Worm (Caenorhabditis elegans) whole organism, midembryonic: ENCODE data around the gene lipl-3.

ENCODE experiments used
- T22C8.4 ChIP-seq: fragments of 200-800 bp; sonication (Bioruptor generic); IDR thresholded peaks from 2 replicates; pipeline ENCODE4 v1.3.6; 2022; ENCODE audit warnings: missing genetic modification characterization, missing compliant biosample characterization
- cog-1 ChIP-seq: sonication (generic microtip); optimal IDR thresholded peaks from 2 replicates; lab custom pipeline; 2016; ENCODE audit warnings: missing genetic modification characterization, missing compliant biosample characterization
- flt-1 ChIP-seq: fragments of 200-800 bp; sonication (Bioruptor generic); IDR thresholded peaks from 2 replicates; pipeline ENCODE4 v1.3.6; 2022; ENCODE audit warnings: missing genetic modification characterization, missing compliant biosample characterization
- klf-2 ChIP-seq: fragments of 200-800 bp; sonication (Bioruptor generic); conservative IDR thresholded peaks from 2 replicates; pipeline ENCODE4 v1.3.6; 2022; ENCODE audit warnings: missing genetic modification reagents, missing genetic modification characterization, missing compliant biosample characterization
- med-1 ChIP-seq: sonication (generic microtip); optimal IDR thresholded peaks from 2 replicates; lab custom pipeline; 2017; ENCODE audit warnings: missing genetic modification characterization, mild to moderate bottlenecking, missing compliant biosample characterization, antibody characterized with exemption, missing genetic modification reagents; ENCODE audit not compliant: insufficient read depth
- ref-1 ChIP-seq: fragments of 200-800 bp; sonication (Bioruptor generic); conservative IDR thresholded peaks from 2 replicates; pipeline ENCODE4 v1.3.6; 2022; ENCODE audit warnings: missing genetic modification reagents, missing genetic modification characterization, missing compliant biosample characterization
- tab-1 ChIP-seq: fragments of 200-800 bp; sonication (Bioruptor generic); IDR thresholded peaks from 2 replicates; pipeline ENCODE4 v1.3.6; 2022; ENCODE audit warnings: missing genetic modification characterization, missing compliant biosample characterization
- ztf-23 ChIP-seq: fragments of 200-800 bp; sonication (Bioruptor generic); IDR thresholded peaks from 2 replicates; pipeline ENCODE4 v1.3.6; 2022; ENCODE audit warnings: missing genetic modification reagents, missing genetic modification characterization, missing compliant biosample characterization
- ztf-29 ChIP-seq: fragments of 200-800 bp; sonication (Bioruptor generic); IDR thresholded peaks from 2 replicates; pipeline ENCODE4 v1.3.6; 2022; ENCODE audit warnings: missing genetic modification reagents, missing genetic modification characterization, missing compliant biosample characterization

lipl-3 gene

DNA sequence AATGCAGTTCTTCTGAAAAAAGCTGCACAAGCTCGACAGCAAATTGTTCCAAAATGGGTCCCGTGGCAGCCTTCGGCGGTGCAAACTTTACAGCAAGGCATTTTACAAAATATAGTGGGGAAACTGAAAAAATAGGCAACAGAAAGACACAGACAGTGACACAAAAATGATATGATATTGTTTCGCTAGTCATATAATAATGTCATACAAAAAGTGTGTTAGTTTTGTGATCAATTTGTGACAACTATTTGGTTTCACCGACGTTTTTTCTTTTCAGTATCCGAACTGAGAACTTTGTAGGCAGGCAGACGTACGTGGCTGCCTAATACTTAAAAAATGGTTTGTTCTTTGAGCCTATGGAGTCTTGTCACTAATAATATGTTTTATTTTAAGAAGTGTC, 4.6 kb downstream of the lipl-3 start, which contains the start of gene nhr-210:
TSS of gene nhr-210 (minus strand) at position 101 of the 400 bp plus-strand sequence.
- TF ChIP-seq flt-1 (no peak), med-1 (no peak), tab-1 (GFP tag; lab: Robert Waterston, UW) (no peak), cog-1 (tag; lab: Kevin White, UChicago) (no peak), klf-2 (GFP tag; lab: Robert Waterston, UW) (no peak)

DNA sequence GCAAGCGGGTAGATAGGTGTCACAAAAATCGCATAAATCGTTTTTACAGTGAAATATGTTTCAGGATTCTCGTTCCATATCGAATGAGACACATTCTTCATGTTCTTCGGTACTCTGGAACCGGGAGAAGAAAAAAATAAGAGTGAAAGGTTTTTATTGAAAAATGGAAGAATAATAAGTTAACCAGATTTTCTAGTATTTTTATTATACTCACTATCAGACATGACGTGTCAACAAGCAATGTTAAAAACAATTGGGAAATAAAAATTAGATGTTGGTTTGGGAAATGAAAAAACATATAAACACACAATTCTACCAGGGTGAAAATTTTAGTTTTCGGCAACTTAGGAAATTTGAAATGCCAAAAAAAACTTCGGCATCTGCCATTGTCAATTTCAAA, 11.6 kb downstream of the lipl-3 start, which contains the start of gene srh-37:
TSS of gene srh-37 (minus strand) at position 101 of the 400 bp plus-strand sequence.
- no peak for TF ChIP-seq ztf-29
- TF ChIP-seq T22C8.4 (GFP tag; lab: Robert Waterston, UW), result no peak
- TF ChIP-seq klf-2 (GFP tag; lab: Robert Waterston, UW), result no peak
- no peak for TF ChIP-seq flt-1
- no peak for TF ChIP-seq ref-1 (GFP tag; lab: Robert Waterston, UW)
- no peak for TF ChIP-seq ztf-23 (GFP tag; lab: Robert Waterston, UW)
- TF ChIP-seq med-1, result no peak
- TF ChIP-seq tab-1 (GFP tag; lab: Robert Waterston, UW), result no peak
- TF ChIP-seq cog-1 (tag; lab: Kevin White, UChicago), result no peak

DNA sequence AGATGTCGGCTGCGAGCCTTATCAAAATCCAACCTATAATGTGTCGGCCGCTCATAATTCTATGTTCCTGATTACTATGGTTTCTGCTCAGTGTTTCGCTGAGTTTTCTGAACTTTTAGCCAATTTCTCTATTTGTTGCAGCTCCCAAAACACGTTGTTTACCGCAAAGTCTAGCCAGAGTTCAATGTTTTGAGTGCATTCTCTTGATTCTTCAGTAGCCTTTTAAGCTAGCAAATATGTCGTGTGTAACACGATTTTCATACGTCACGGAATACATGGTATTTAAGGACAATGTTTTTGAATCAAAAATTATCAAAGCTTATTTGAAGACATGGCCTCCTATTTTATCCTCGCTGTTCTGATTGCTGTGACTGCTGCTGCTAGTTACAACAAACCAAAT, 18.8 kb downstream of the lipl-3 start, which contains the start of gene srlf-19:
TSS of gene srlf-19 (plus strand) at position 301 of the 400 bp plus-strand sequence.
- TF ChIP-seq klf-2 (GFP tag; lab: Robert Waterston, UW) (no peak), ref-1 (GFP tag; lab: Robert Waterston, UW) (no peak), med-1 (no peak), cog-1 (tag; lab: Kevin White, UChicago) (no peak), ztf-29 (no peak), tab-1 (GFP tag; lab: Robert Waterston, UW) (no peak), ztf-23 (GFP tag; lab: Robert Waterston, UW) (no peak), T22C8.4 (GFP tag; lab: Robert Waterston, UW) (no peak), flt-1 (no peak)

DNA sequence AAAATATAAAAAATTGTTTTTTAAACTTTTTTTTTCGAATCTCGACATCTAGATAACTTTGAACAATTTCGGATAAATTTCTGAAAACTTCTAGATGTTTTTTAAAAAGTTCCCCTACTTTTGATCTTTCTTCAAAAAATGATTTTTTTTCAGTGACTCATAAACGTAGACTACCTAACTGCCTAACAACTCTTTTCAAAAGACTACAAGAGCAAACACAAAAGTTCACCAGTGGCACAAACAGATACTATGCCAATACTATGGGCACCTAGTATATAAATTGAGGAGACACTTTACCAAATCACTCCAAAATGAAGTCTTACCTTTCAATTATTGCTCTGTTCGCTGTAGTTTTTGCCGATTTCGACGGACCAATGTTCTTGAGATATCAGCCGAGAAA, 20.3 kb downstream of the lipl-3 start, which contains the start of gene srlf-35:
TSS of gene srlf-35 (plus strand) at position 301 of the 400 bp plus-strand sequence.
- TF ChIP-seq ztf-29 (no peak), ref-1 (GFP tag; lab: Robert Waterston, UW) (no peak), klf-2 (GFP tag; lab: Robert Waterston, UW) (no peak), ztf-23 (GFP tag; lab: Robert Waterston, UW) (no peak), T22C8.4 (GFP tag; lab: Robert Waterston, UW) (no peak), tab-1 (GFP tag; lab: Robert Waterston, UW) (no peak), med-1 (no peak), cog-1 (tag; lab: Kevin White, UChicago) (no peak), flt-1 (no peak)

DNA sequence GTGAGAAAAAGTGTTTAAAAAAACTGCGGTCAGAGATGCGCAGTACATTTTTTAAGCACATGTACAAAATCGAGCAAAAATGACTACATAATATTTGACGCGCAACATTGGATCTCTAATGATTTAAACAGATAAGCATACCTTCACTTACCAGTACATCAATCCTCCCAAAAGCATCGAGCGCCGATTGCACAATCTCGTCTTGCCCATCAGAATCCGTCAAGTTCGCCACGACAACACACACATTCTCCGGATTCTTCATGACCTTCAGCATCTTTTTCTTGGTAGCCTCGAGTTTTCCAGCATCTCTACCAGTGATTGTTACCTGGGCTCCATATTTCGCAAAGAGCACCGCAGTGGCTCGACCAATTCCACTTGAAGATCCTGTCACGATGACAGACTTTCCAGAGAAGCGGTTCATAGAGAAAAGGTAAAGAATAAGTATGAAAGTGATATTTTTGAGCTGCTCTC, 21.2 kb downstream of the lipl-3 start, which contains the start of gene T01G6.10:
TSS of gene T01G6.10 (minus strand) at position 421 of the 471 bp plus-strand sequence.
- no peak for TF ChIP-seq tab-1 (GFP tag; lab: Robert Waterston, UW)
- no peak for TF ChIP-seq med-1
- TF ChIP-seq flt-1, result no peak
- TF ChIP-seq T22C8.4 (GFP tag; lab: Robert Waterston, UW), result no peak
- TF ChIP-seq ref-1 (GFP tag; lab: Robert Waterston, UW), result no peak
- TF ChIP-seq ztf-29, result no peak
- TF ChIP-seq cog-1 (tag; lab: Kevin White, UChicago), result no peak
- no peak for TF ChIP-seq ztf-23 (GFP tag; lab: Robert Waterston, UW)
- no peak for TF ChIP-seq klf-2 (GFP tag; lab: Robert Waterston, UW)

DNA sequence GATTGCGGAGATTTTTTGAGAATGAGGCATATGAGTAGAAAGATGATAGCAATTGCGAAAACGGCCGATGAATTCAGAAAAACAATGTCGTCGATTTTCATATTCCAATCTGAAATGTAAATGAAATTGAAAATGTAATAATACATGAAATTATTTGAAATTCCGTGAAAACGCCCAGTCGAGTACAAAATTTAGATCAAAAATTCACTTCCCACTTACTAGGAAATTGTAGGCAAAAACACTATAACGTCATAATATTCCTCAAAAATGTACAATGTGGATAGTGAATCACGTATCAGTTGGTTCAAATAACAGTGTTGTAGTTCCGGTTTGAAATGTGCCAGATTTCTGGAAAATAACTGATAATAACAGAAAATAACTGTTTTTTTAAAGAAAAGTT, 22.8 kb downstream of the lipl-3 start, which contains the start of gene str-256:
TSS of gene str-256 (minus strand) at position 101 of the 400 bp plus-strand sequence.
- TF ChIP-seq med-1, result no peak
- no peak for TF ChIP-seq flt-1
- no peak for TF ChIP-seq ztf-29
- TF ChIP-seq cog-1 (tag; lab: Kevin White, UChicago), result no peak
- no peak for TF ChIP-seq klf-2 (GFP tag; lab: Robert Waterston, UW)
- no peak for TF ChIP-seq tab-1 (GFP tag; lab: Robert Waterston, UW)
- TF ChIP-seq ref-1 (GFP tag; lab: Robert Waterston, UW), result no peak
- no peak for TF ChIP-seq T22C8.4 (GFP tag; lab: Robert Waterston, UW)
- TF ChIP-seq ztf-23 (GFP tag; lab: Robert Waterston, UW), result no peak

DNA sequence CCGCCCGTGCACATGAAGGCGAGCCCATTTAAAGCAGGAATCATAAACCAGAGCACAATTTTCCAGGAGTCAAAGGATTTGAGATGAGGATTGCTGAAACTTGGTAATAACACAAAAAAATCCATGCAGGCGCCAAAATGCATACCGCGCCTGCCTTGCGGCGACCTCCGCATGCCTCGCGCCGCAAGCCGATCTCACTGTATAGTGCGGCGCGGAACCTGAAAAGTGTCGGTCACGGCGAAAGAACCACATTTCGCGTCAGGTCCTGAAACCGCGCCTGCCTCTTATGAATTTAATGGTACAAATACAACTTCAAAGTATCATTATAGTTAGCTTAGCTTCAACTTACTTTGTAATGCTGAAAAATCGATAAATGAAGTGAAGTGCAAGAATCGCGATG, 23.5 kb downstream of the lipl-3 start:
- TF ChIP-seq ztf-29 (no peak), klf-2 (GFP tag; lab: Robert Waterston, UW) (no peak), tab-1 (GFP tag; lab: Robert Waterston, UW) (no peak), T22C8.4 (GFP tag; lab: Robert Waterston, UW) (no peak), med-1 (no peak), cog-1 (tag; lab: Kevin White, UChicago) (no peak), ref-1 (GFP tag; lab: Robert Waterston, UW) (no peak), flt-1 (no peak), ztf-23 (GFP tag; lab: Robert Waterston, UW) (no peak)

DNA sequence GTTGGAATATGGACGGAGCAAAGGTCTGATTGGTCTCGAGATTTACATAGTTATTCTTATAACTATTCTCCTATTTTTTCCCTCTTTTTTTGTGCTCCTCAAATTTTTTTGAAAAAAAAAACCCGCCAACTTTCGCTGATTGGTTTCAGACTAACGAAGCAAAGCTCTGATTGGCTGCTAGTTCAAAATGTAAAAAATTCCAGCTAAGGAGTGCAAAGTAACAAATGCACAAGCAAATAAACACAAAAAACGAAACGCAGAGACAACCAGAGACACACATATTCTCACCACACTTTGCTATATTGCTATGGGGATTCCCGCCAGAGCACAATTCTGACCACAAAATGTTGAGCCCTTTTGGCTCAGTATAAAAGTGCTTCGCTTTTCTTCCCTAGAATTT, 26.6 kb downstream of the lipl-3 start, which contains the start of gene T01G6.1:
TSS of gene T01G6.1 (plus strand) at position 301 of the 400 bp plus-strand sequence.
- TF ChIP-seq klf-2 (GFP tag; lab: Robert Waterston, UW) (no peak), tab-1 (GFP tag; lab: Robert Waterston, UW) (no peak), ztf-23 (GFP tag; lab: Robert Waterston, UW) (no peak), med-1 (no peak), ztf-29 (no peak), T22C8.4 (GFP tag; lab: Robert Waterston, UW) (no peak), cog-1 (tag; lab: Kevin White, UChicago) (no peak), ref-1 (GFP tag; lab: Robert Waterston, UW) (no peak), flt-1 (no peak)

DNA sequence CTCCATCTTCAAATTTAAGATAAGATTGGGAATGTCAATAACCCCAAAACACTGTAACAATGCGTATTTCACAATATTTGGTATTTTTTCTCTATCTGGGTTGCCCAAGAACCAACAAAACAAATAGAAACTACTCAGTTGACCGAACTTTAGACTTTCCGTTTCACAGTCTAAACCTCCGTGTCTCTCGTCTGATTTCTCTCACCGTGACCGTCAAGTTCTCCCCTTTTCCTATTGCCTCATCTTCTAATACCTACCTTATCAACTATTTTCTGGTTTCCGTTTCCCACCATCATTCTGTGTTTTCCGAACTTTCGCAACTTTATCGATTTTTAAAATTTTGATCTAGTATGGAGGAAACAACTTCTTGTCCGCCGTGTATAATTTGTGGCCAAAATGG, 29.7 kb downstream of the lipl-3 start, which contains the start of gene nhr-131:
TSS of gene nhr-131 (plus strand) at position 87 of the 400 bp plus-strand sequence.
- TF ChIP-seq ref-1 (GFP tag; lab: Robert Waterston, UW) (no peak), T22C8.4 (GFP tag; lab: Robert Waterston, UW) (0 out of 2 replicates have a peak, but pooled peaks have one; percentile 29)

DNA sequence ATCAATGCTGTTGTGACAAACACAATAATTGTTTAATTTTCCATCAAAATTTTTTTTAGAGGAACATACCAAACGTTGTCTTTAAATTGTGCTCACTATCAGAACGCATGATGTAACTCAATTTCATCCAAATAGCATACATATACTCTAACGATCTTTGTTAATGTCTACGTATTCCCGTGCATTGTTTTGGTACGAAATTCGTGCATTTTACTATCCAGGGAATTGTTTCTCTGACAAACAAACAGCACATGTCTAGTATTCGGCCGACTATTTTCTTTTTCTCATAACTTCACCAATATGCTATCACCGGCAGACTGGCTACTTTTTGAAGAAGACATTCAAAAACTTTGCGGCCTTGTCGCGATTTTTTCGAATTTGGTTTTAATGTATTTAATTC, 32.6 kb downstream of the lipl-3 start, which contains the start of gene str-196:
TSS of gene str-196 (plus strand) at position 301 of the 400 bp plus-strand sequence.
- TF ChIP-seq ref-1 (GFP tag; lab: Robert Waterston, UW) (no peak), T22C8.4 (GFP tag; lab: Robert Waterston, UW) (no peak), med-1 (no peak), cog-1 (tag; lab: Kevin White, UChicago) (no peak), ztf-29 (no peak), klf-2 (GFP tag; lab: Robert Waterston, UW) (no peak), flt-1 (no peak), ztf-23 (GFP tag; lab: Robert Waterston, UW) (no peak), tab-1 (GFP tag; lab: Robert Waterston, UW) (no peak)
